Fruit fly (Drosophila melanogaster) whole organism, prepupa: ENCODE data around the gene CG5126.

Source experiments
- CG10631 ChIP-seq: fragments of 200-800 bp; sonication (Bioruptor generic); optimal IDR thresholded peaks from 2 replicates; lab custom pipeline; 2016; ENCODE audit warnings: missing biosample characterization, missing genetic modification characterization
- CG11294 ChIP-seq: fragments of 200-800 bp; sonication (Bioruptor generic); IDR thresholded peaks from 2 replicates; pipeline ENCODE4 v1.3.6; 2022; ENCODE audit warnings: missing biosample characterization, missing genetic modification characterization
- CG11762 ChIP-seq: fragments of 200-800 bp; sonication (Bioruptor generic); optimal IDR thresholded peaks from 3 replicates; lab custom pipeline; 2016; ENCODE audit warnings: missing biosample characterization, missing genetic modification characterization; ENCODE audit not compliant: insufficient read depth
- CG11902 ChIP-seq: fragments of 200-800 bp; sonication (Bioruptor generic); optimal IDR thresholded peaks from 3 replicates; lab custom pipeline; 2016; ENCODE audit warnings: missing biosample characterization, missing genetic modification characterization
- CG15336 ChIP-seq: fragments of 200-800 bp; sonication (Bioruptor generic); IDR thresholded peaks from 2 replicates; pipeline ENCODE4 v1.3.6; 2022; ENCODE audit warnings: missing biosample characterization, missing genetic modification characterization
- CG16779 ChIP-seq: fragments of 200-800 bp; sonication (Bioruptor generic); optimal IDR thresholded peaks from 3 replicates; lab custom pipeline; 2017; ENCODE audit warnings: missing biosample characterization, mild to moderate bottlenecking, missing genetic modification characterization
- CG3032 ChIP-seq: fragments of 200-800 bp; optimal IDR thresholded peaks from 2 replicates; lab custom pipeline; 2019; ENCODE audit warnings: missing biosample characterization, mild to moderate bottlenecking, missing genetic modification characterization, moderate library complexity
- CG31627 ChIP-seq: fragments of 200-800 bp; sonication (Bioruptor generic); optimal IDR thresholded peaks from 3 replicates; lab custom pipeline; 2016; ENCODE audit warnings: missing biosample characterization, missing genetic modification characterization
- CG32006 ChIP-seq: fragments of 200-800 bp; sonication (Bioruptor generic); optimal IDR thresholded peaks from 3 replicates; lab custom pipeline; 2017; ENCODE audit warnings: missing biosample characterization, mild to moderate bottlenecking, missing genetic modification characterization
- CG34406 ChIP-seq: fragments of 200-800 bp; sonication (Bioruptor generic); optimal IDR thresholded peaks from 3 replicates; lab custom pipeline; 2016; ENCODE audit warnings: missing biosample characterization, missing genetic modification characterization
- CG3919 ChIP-seq: fragments of 200-800 bp; sonication (Bioruptor generic); optimal IDR thresholded peaks from 3 replicates; lab custom pipeline; 2016; ENCODE audit warnings: missing biosample characterization, missing genetic modification characterization
- CG6163 ChIP-seq: fragments of 200-800 bp; sonication (Bioruptor generic); IDR thresholded peaks from 3 replicates; pipeline ENCODE4 v1.3.6; 2022; ENCODE audit warnings: missing biosample characterization, missing genetic modification characterization
- CG6276 ChIP-seq: fragments of 200-800 bp; sonication (Bioruptor generic); optimal IDR thresholded peaks from 2 replicates; lab custom pipeline; 2017; ENCODE audit warnings: missing biosample characterization, mild to moderate bottlenecking, missing genetic modification characterization
- CG6792 ChIP-seq: fragments of 200-800 bp; sonication (Bioruptor generic); optimal IDR thresholded peaks from 3 replicates; lab custom pipeline; 2016; ENCODE audit warnings: missing biosample characterization, missing genetic modification characterization
- CG6854 ChIP-seq: fragments of 200-800 bp; sonication (Bioruptor generic); optimal IDR thresholded peaks from 2 replicates; lab custom pipeline; 2017; ENCODE audit warnings: missing biosample characterization, mild to moderate bottlenecking, missing genetic modification characterization
- CG7368 ChIP-seq: fragments of 200-800 bp; sonication (Bioruptor generic); optimal IDR thresholded peaks from 3 replicates; lab custom pipeline; 2016; ENCODE audit warnings: missing biosample characterization, missing genetic modification characterization
- CG8319 ChIP-seq: fragments of 200-800 bp; sonication (Bioruptor generic); optimal IDR thresholded peaks from 3 replicates; lab custom pipeline; 2016; ENCODE audit warnings: missing biosample characterization, missing genetic modification characterization
- CG8632 ChIP-seq: fragments of 200-800 bp; sonication (Bioruptor generic); optimal IDR thresholded peaks from 3 replicates; lab custom pipeline; 2016; ENCODE audit warnings: missing biosample characterization, missing genetic modification characterization
- Eip75B ChIP-seq: fragments of 200-800 bp; sonication (Bioruptor generic); optimal IDR thresholded peaks from 3 replicates; lab custom pipeline; 2016; ENCODE audit warnings: missing biosample characterization, missing genetic modification characterization
- Eip78C ChIP-seq: fragments of 200-800 bp; sonication (Bioruptor generic); peaks from one replicate; lab custom pipeline; 2016; ENCODE audit warnings: missing biosample characterization, missing genetic modification characterization
- Eip93F ChIP-seq: fragments of 200-800 bp; sonication (Bioruptor generic); optimal IDR thresholded peaks from 2 replicates; lab custom pipeline; 2016; ENCODE audit warnings: missing biosample characterization, mild to moderate bottlenecking, missing genetic modification characterization
- Ets21C ChIP-seq: fragments of 200-800 bp; sonication (Bioruptor generic); optimal IDR thresholded peaks from 3 replicates; lab custom pipeline; 2016; ENCODE audit warnings: missing biosample characterization, missing genetic modification characterization
- Hr4 ChIP-seq: fragments of 200-800 bp; sonication (Bioruptor generic); optimal IDR thresholded peaks from 3 replicates; lab custom pipeline; 2016; ENCODE audit warnings: missing biosample characterization, missing genetic modification characterization
- Met ChIP-seq: fragments of 200-800 bp; sonication (Bioruptor generic); optimal IDR thresholded peaks from 3 replicates; lab custom pipeline; 2016; ENCODE audit warnings: missing biosample characterization, missing genetic modification characterization
- OdsH ChIP-seq: fragments of 200-800 bp; sonication (Bioruptor generic); optimal IDR thresholded peaks from 3 replicates; lab custom pipeline; 2016; ENCODE audit warnings: missing biosample characterization, missing genetic modification characterization
- Smox ChIP-seq: fragments of 200-800 bp; sonication (Bioruptor generic); optimal IDR thresholded peaks from 3 replicates; lab custom pipeline; 2016; ENCODE audit warnings: missing biosample characterization, missing genetic modification characterization
- Sox15 ChIP-seq: fragments of 200-800 bp; sonication (Bioruptor generic); optimal IDR thresholded peaks from 3 replicates; lab custom pipeline; 2016; ENCODE audit warnings: missing biosample characterization, missing genetic modification characterization
- esn ChIP-seq: fragments of 200-800 bp; sonication (Bioruptor generic); optimal IDR thresholded peaks from 2 replicates; lab custom pipeline; 2016; ENCODE audit warnings: missing biosample characterization, mild to moderate bottlenecking, missing genetic modification characterization, moderate library complexity
- fd85E ChIP-seq: fragments of 200-800 bp; sonication (Bioruptor generic); optimal IDR thresholded peaks from 3 replicates; lab custom pipeline; 2016; ENCODE audit warnings: missing biosample characterization, missing genetic modification characterization
- lz ChIP-seq: fragments of 200-800 bp; sonication (Bioruptor generic); optimal IDR thresholded peaks from 3 replicates; lab custom pipeline; 2016; ENCODE audit warnings: missing biosample characterization, missing genetic modification characterization
- net ChIP-seq: fragments of 200-800 bp; sonication (Bioruptor generic); optimal IDR thresholded peaks from 3 replicates; lab custom pipeline; 2016; ENCODE audit warnings: missing biosample characterization, missing genetic modification characterization
- ss ChIP-seq, 2 experiments: fragments of 200-800 bp; sonication (Bioruptor generic); optimal IDR thresholded peaks; 2 replicates in 1 of 2; 3 replicates in 1 of 2; lab custom pipeline; 2017 to 2018; ENCODE audit warnings: mild to moderate bottlenecking in 2 of 2, missing biosample characterization in 2 of 2, missing genetic modification characterization in 2 of 2, moderate library complexity in 1 of 2
- svp ChIP-seq: fragments of 200-800 bp; sonication (Bioruptor generic); peaks from one replicate; lab custom pipeline; 2016; ENCODE audit warnings: missing biosample characterization, missing genetic modification characterization
- vri ChIP-seq: fragments of 200-800 bp; sonication (Bioruptor generic); optimal IDR thresholded peaks from 3 replicates; lab custom pipeline; 2016; ENCODE audit warnings: missing biosample characterization, mild to moderate bottlenecking, missing genetic modification characterization

CG5126 gene

DNA sequence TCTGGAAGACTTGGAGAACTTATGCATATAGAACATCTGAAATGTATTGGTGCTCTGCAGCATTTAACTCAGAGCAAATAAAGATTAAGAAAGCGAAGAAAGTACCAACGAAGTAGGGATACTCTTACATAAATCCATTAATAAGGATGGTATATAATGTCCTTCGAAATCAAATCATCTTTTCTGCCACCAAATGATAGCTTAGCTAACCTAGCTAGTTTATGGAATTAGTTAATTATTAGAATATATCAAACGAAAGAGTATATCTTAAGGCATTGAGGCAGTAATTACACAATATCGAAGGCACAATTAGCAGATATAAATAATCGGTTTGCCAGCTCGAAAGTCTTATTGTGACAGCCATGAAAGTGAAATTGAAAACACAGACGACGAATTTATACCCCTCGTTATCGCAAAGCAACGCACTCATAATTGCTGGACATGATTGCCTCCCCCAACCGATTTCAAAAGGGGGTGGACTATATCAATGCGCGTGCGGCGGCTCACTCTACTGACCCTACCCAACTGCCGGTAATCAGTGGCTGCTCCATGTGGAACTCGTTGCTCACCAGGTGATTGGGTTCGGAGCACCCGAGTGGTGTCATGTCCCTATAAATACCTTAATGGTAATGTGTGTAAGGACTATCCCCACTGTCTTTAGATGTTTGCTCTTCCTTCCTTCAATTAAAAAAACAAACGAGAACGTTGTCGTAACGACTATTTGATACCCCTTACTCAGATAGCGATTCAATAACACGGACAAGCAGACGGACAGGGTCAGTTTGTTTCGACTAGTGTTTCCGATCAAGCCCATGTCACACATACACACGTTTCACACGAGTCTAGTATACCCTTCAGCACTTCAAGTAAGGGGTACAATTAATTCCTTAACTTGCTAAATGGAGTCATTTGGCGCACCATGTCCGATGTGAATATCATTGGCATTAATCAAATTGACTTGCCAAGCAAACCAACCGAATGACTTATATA is 39.2 kb downstream of the CG5126 start (continued):
- TF ChIP-seq net (GFP tag; lab: Kevin White, UChicago) (peak; percentile 55), CG34406 (GFP tag; lab: Kevin White, UChicago) (peak; percentile 74), CG11762 (GFP tag; lab: Kevin White, UChicago) (peak; percentile 49), CG7368 (GFP tag; lab: Kevin White, UChicago) (peak; percentile 60), CG8632 (peak; percentile 69), CG10631 (peak; percentile 62), CG8319 (GFP tag; lab: Kevin White, UChicago) (peak; percentile 58), CG6163 (GFP tag; lab: Robert Waterston, UW) (peak; percentile 73), CG32006 (peak; percentile 61), CG11294 (GFP tag; lab: Robert Waterston, UW) (peak; percentile 32; the same call in 1 of the 2 replicates), CG6792 (peak; percentile 74), Eip93F (GFP tag; lab: Kevin White, UChicago) (peak; percentile 93), CG6276 (GFP tag; lab: Kevin White, UChicago) (no peak), OdsH (GFP tag; lab: Kevin White, UChicago) (peak; percentile 82)

DNA sequence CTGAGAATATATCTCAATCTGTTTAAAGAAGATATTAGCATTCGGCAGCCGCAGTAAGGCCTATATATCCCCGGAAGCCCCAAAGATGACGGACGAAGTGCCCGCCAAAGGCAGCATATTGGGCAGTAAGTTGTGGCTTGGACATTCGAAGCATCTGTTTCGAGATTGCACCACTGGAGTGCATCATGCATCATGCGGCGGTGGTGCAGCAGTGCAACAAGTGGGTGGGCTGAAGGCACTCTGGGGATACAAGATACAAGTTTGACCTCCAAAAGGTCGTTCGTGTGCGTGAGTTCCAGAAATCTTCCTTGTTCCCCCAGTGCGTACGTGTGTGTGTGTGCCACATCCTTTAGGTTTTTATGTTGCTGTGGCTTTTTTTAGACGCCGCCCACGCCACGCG is 40.5 kb downstream of the CG5126 start:
- TF ChIP-seq CG8319 (GFP tag; lab: Kevin White, UChicago) = no peak

dm6 chr2L:1142730-1143281 is 41.0 kb downstream of the CG5126 start, which contains the start of gene MFS3:
TSS of gene MFS3 (plus strand) at chr2L:1143201.
- TF ChIP-seq Hr4 (GFP tag; lab: Kevin White, UChicago) (no peak), CG3032 (tag; lab: Kevin White, UChicago) (no peak), CG6854 (peak; percentile 58), esn (GFP tag; lab: Kevin White, UChicago) (peak; percentile 39), ss (GFP tag; optimal IDR thresholded peaks at IDR 0.05; lab: Kevin White, UChicago) (peak; percentile 2 to 52), fd85E (peak; percentile 34), Smox (GFP tag; lab: Kevin White, UChicago) (no peak), Met (peak; percentile 28), CG6163 (GFP tag; lab: Robert Waterston, UW) (peak; percentile 23; the same call in 1 of the 3 replicates), CG7368 (GFP tag; lab: Kevin White, UChicago) (no peak), CG15336 (GFP tag; lab: Robert Waterston, UW) (0 out of 2 replicates have a peak, but pooled peaks have one; percentile 17), Eip75B (peak; percentile 54), CG11902 (GFP tag; lab: Kevin White, UChicago) (no peak), CG16779 (no peak), Sox15 (GFP tag; lab: Kevin White, UChicago) (no peak), Eip78C (peak; percentile 62), vri (GFP tag; lab: Kevin White, UChicago) (peak; percentile 48), CG3919 (GFP tag; lab: Kevin White, UChicago) (peak; percentile 19), svp (peak; percentile 68), Ets21C (GFP tag; lab: Kevin White, UChicago) (no peak), CG6276 (GFP tag; lab: Kevin White, UChicago) (peak; percentile 89), net (GFP tag; lab: Kevin White, UChicago) (peak; percentile 19), CG31627 (no peak)

- TF ChIP-seq lz (GFP tag; lab: Kevin White, UChicago) (no peak), Met (no peak)
Measured at dm6 chr2L:1136993-1137392, 46.8 kb downstream of the CG5126 start.
